Fruit fly (Drosophila melanogaster): ENCODE results near the gene csw.

dm6 chrX:2134226-2134880, 40.3 kb downstream of the csw start:
- peak; percentile 25 for TF ChIP-seq Usf (GFP tag; optimal IDR thresholded peaks at IDR 0.05)
- peak; percentile 10 for TF ChIP-seq CG9609 (GFP tag; optimal IDR thresholded peaks at IDR 0.05)
- peak; percentile 55 for TF ChIP-seq CG15514 (GFP tag; optimal IDR thresholded peaks at IDR 0.05)
- peak; percentile 66 for TF ChIP-seq CG16815 (GFP tag; optimal IDR thresholded peaks at IDR 0.05)
- peak; percentile 71 for TF ChIP-seq CG15601 (tag; optimal IDR thresholded peaks at IDR 0.05)
- TF ChIP-seq CG34224 (GFP tag; IDR thresholded peaks at IDR 0.05; ENCODE audit: partially characterized antibody), result no peak
- TF ChIP-seq CG10366 (GFP tag; IDR thresholded peaks at IDR 0.05), result peak; percentile 37
- peak; percentile 29 for TF ChIP-seq slp2 (GFP tag; optimal IDR thresholded peaks at IDR 0.05)
- TF ChIP-seq gt (GFP tag; IDR thresholded peaks at IDR 0.05), result no peak
- TF ChIP-seq Hr39 (optimal IDR thresholded peaks at IDR 0.05), result no peak
- TF ChIP-seq B-H2 (GFP tag; optimal IDR thresholded peaks at IDR 0.05), result no peak
- TF ChIP-seq C15 (GFP tag; IDR thresholded peaks at IDR 0.05), result no peak
- peak; percentile 59 for TF ChIP-seq salm (tag; optimal IDR thresholded peaks at IDR 0.05)

Measured in whole organism, embryonic.